Worm (Caenorhabditis elegans) whole organism, L1 larva: ENCODE data around the gene ugt-56.

Source experiments
- C16A3.4 ChIP-seq: fragments of 150-350 bp; optimal IDR thresholded peaks from 2 replicates; lab custom pipeline; 2014; ENCODE audit warnings: missing biosample characterization, missing genetic modification characterization
- aha-1 ChIP-seq: fragments of 150-350 bp; optimal IDR thresholded peaks from 2 replicates; lab custom pipeline; 2014; ENCODE audit warnings: missing biosample characterization, missing genetic modification characterization
- alr-1 ChIP-seq: fragments of 200-800 bp; sonication (Bioruptor generic); optimal IDR thresholded peaks from 2 replicates; lab custom pipeline; 2018; ENCODE audit warnings: borderline replicate concordance, mild to moderate bottlenecking, missing genetic modification characterization, missing compliant biosample characterization
- blmp-1 ChIP-seq: fragments of 150-350 bp; optimal IDR thresholded peaks from 2 replicates; lab custom pipeline; 2014; ENCODE audit warnings: missing biosample characterization, missing genetic modification characterization
- ceh-82 ChIP-seq, 3 experiments: fragments of 150-350 bp in 1 of 3; sonication (generic microtip) in 2 of 3; optimal IDR thresholded peaks; 2 replicates each; lab custom pipeline; 2014 to 2017; ENCODE audit warnings: missing biosample characterization in 3 of 3, missing genetic modification characterization in 3 of 3
- dpl-1 ChIP-seq, 3 experiments: fragments of 150-350 bp in 2 of 3; sonication (generic microtip) in 1 of 3; optimal IDR thresholded peaks; 2 replicates each; lab custom pipeline; 2014 to 2017; ENCODE audit warnings: missing biosample characterization in 3 of 3, missing genetic modification characterization in 3 of 3, missing genetic modification reagents in 3 of 3
- efl-1 ChIP-seq, 4 experiments: fragments of 150-350 bp; optimal IDR thresholded peaks in 3 of 4; peaks in 1 of 4; 1 replicate in 1 of 4; 2 replicates in 3 of 4; lab custom pipeline; 2014; ENCODE audit warnings: missing biosample characterization in 2 of 4, missing genetic modification characterization in 2 of 4, missing genetic modification reagents in 2 of 4
- elt-2 ChIP-seq: sonication (generic microtip); optimal IDR thresholded peaks from 2 replicates; lab custom pipeline; 2016; ENCODE audit warnings: missing genetic modification characterization, mild to moderate bottlenecking, inconsistent platforms, missing compliant biosample characterization, missing genetic modification reagents
- elt-3 ChIP-seq, 6 experiments: fragments of 150-350 bp in 1 of 6; sonication (generic microtip); optimal IDR thresholded peaks; 2 replicates each; lab custom pipeline; 2017 to 2018; ENCODE audit warnings: missing biosample characterization in 6 of 6, missing genetic modification characterization in 6 of 6, inconsistent platforms in 1 of 6
- ets-5 ChIP-seq: fragments of 200-800 bp; sonication (Bioruptor generic); IDR thresholded peaks from 2 replicates; pipeline ENCODE4 v1.3.6; 2022; ENCODE audit warnings: missing genetic modification characterization, missing compliant biosample characterization
- fkh-10 ChIP-seq: sonication (generic microtip); optimal IDR thresholded peaks from 2 replicates; lab custom pipeline; 2017; ENCODE audit warnings: missing biosample characterization, missing genetic modification reagents, missing genetic modification characterization
- fos-1 ChIP-seq: fragments of 150-350 bp; optimal IDR thresholded peaks from 2 replicates; lab custom pipeline; 2014; ENCODE audit warnings: missing biosample characterization, missing genetic modification characterization
- hlh-4 ChIP-seq: sonication (generic microtip); optimal IDR thresholded peaks from 2 replicates; lab custom pipeline; 2016; ENCODE audit warnings: mild to moderate bottlenecking, missing genetic modification characterization, missing compliant biosample characterization
- irx-1 ChIP-seq: sonication (generic microtip); optimal IDR thresholded peaks from 2 replicates; lab custom pipeline; 2016; ENCODE audit warnings: missing genetic modification characterization, missing compliant biosample characterization
- lin-13 ChIP-seq: fragments of 150-350 bp; optimal IDR thresholded peaks from 2 replicates; lab custom pipeline; 2014; ENCODE audit warnings: missing biosample characterization, missing genetic modification reagents, missing genetic modification characterization
- lin-14 ChIP-seq: fragments of 200-800 bp; sonication (Bioruptor generic); optimal IDR thresholded peaks from 2 replicates; lab custom pipeline; 2018; ENCODE audit warnings: mild to moderate bottlenecking, missing genetic modification characterization, moderate library complexity, missing compliant biosample characterization
- lin-35 ChIP-seq, 2 experiments: fragments of 150-350 bp; optimal IDR thresholded peaks; 2 replicates each; lab custom pipeline; 2014; ENCODE audit warnings: missing biosample characterization in 2 of 2, missing genetic modification characterization in 2 of 2, missing genetic modification reagents in 2 of 2
- lir-3 ChIP-seq: sonication (generic microtip); optimal IDR thresholded peaks from 2 replicates; lab custom pipeline; 2016; ENCODE audit warnings: mild to moderate bottlenecking, missing genetic modification characterization, moderate library complexity, missing compliant biosample characterization; ENCODE audit not compliant: poor library complexity
- lsy-2 ChIP-seq, 2 experiments: fragments of 150-350 bp; optimal IDR thresholded peaks; 2 replicates each; lab custom pipeline; 2014; ENCODE audit warnings: missing biosample characterization in 2 of 2, missing genetic modification characterization in 2 of 2
- mdl-1 ChIP-seq, 2 experiments: fragments of 150-350 bp; optimal IDR thresholded peaks; 2 replicates each; lab custom pipeline; 2014 to 2017; ENCODE audit warnings: missing biosample characterization in 2 of 2, missing genetic modification characterization in 2 of 2, inconsistent platforms in 1 of 2
- mep-1 ChIP-seq: fragments of 150-350 bp; optimal IDR thresholded peaks from 2 replicates; lab custom pipeline; 2014; ENCODE audit warnings: missing biosample characterization, missing genetic modification characterization
- nhr-11 ChIP-seq: fragments of 150-350 bp; optimal IDR thresholded peaks from 2 replicates; lab custom pipeline; 2014; ENCODE audit warnings: missing biosample characterization, missing genetic modification characterization
- nhr-12 ChIP-seq: sonication (generic microtip); optimal IDR thresholded peaks from 2 replicates; lab custom pipeline; 2017; ENCODE audit warnings: missing biosample characterization, missing genetic modification characterization
- nhr-19 ChIP-seq: fragments of 200-800 bp; sonication (Bioruptor generic); conservative IDR thresholded peaks from 2 replicates; pipeline ENCODE4 v1.3.6; 2022; ENCODE audit warnings: missing genetic modification characterization, missing compliant biosample characterization
- nhr-20 ChIP-seq: sonication (generic microtip); optimal IDR thresholded peaks from 2 replicates; lab custom pipeline; 2016; ENCODE audit warnings: mild to moderate bottlenecking, missing genetic modification characterization, missing compliant biosample characterization
- nhr-71 ChIP-seq: sonication (generic microtip); optimal IDR thresholded peaks from 2 replicates; lab custom pipeline; 2016; ENCODE audit warnings: mild to moderate bottlenecking, missing genetic modification characterization, moderate library complexity, missing compliant biosample characterization
- nhr-85 ChIP-seq: sonication (generic microtip); peaks from one replicate; lab custom pipeline; 2016; ENCODE audit warnings: missing genetic modification characterization, inconsistent platforms, missing compliant biosample characterization
- nhr-90 ChIP-seq: sonication (generic microtip); optimal IDR thresholded peaks from 2 replicates; lab custom pipeline; 2016; ENCODE audit warnings: mild to moderate bottlenecking, missing genetic modification characterization, missing compliant biosample characterization; ENCODE audit not compliant: poor library complexity
- pax-3 ChIP-seq: fragments of 200-800 bp; sonication (Bioruptor generic); optimal IDR thresholded peaks from 2 replicates; lab custom pipeline; 2018; ENCODE audit warnings: mild to moderate bottlenecking, missing genetic modification characterization, moderate library complexity, missing compliant biosample characterization
- snu-23 ChIP-seq: sonication (generic microtip); optimal IDR thresholded peaks from 2 replicates; lab custom pipeline; 2016; ENCODE audit warnings: missing genetic modification characterization, missing compliant biosample characterization
- sup-37 ChIP-seq: fragments of 200-800 bp; sonication (Bioruptor generic); optimal IDR thresholded peaks from 2 replicates; lab custom pipeline; 2018; ENCODE audit warnings: mild to moderate bottlenecking, missing genetic modification characterization, missing compliant biosample characterization
- tbx-2 ChIP-seq: sonication (generic microtip); optimal IDR thresholded peaks from 2 replicates; lab custom pipeline; 2016; ENCODE audit warnings: missing genetic modification characterization, missing compliant biosample characterization
- unc-130 ChIP-seq: fragments of 150-350 bp; optimal IDR thresholded peaks from 2 replicates; lab custom pipeline; 2017; ENCODE audit warnings: missing biosample characterization, missing genetic modification characterization, inconsistent platforms
- unc-62 ChIP-seq: fragments of 150-350 bp; optimal IDR thresholded peaks from 2 replicates; lab custom pipeline; 2014; ENCODE audit warnings: missing biosample characterization, missing genetic modification reagents, missing genetic modification characterization
- vab-15 ChIP-seq: sonication (generic microtip); optimal IDR thresholded peaks from 2 replicates; lab custom pipeline; 2017; ENCODE audit warnings: missing genotype, mild to moderate bottlenecking, missing genetic modification characterization, missing compliant biosample characterization
- zag-1 ChIP-seq: fragments of 150-350 bp; optimal IDR thresholded peaks from 2 replicates; lab custom pipeline; 2014; ENCODE audit warnings: missing biosample characterization, missing genetic modification characterization
- zip-4 ChIP-seq: fragments of 200-800 bp; sonication (Bioruptor generic); optimal IDR thresholded peaks from 2 replicates; lab custom pipeline; 2018; ENCODE audit warnings: mild to moderate bottlenecking, missing genetic modification characterization, moderate library complexity, missing compliant biosample characterization

The ugt-56 gene

DNA sequence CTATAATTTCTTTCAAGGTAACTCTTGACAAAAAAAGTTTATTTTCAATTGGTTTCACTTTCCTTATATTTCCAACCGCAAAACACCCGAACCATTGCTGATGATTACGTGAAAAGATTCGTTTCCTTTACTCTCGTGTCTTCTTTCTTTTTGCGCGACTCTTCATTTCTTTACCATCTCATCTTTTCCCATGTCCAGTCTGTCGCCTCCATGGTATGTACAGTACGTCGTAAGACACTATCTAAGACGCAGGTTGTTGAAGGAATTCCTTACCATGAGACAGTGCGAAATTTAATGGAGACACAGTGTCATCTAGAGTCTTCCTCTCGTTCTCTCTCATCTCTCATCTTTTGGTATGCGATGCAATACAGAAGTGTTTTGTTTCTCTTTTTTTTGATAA lies 41.4 kb downstream of the ugt-56 start (continued):
- TF ChIP-seq lin-35 (GFP tag; optimal IDR thresholded peaks at IDR 0.05; lab: Kevin White, UChicago) = peak; percentile 16 to 85
- peak; percentile 50 for TF ChIP-seq lin-13 (GFP tag; lab: Kevin White, UChicago)
- no peak for TF ChIP-seq nhr-12 (tag; lab: Kevin White, UChicago)
- no peak for TF ChIP-seq unc-62 (GFP tag; lab: Kevin White, UChicago)
- TF ChIP-seq alr-1 (tag; lab: Kevin White, UChicago) = no peak
- no peak for TF ChIP-seq ets-5 (GFP tag; lab: Robert Waterston, UW)
- peak; percentile 63 for TF ChIP-seq nhr-19 (GFP tag; lab: Robert Waterston, UW)

ce11 chrV:12300780-12301460 lies 42.1 kb downstream of the ugt-56 start:
- TF ChIP-seq elt-2 (peak; percentile 62), C16A3.4 (no peak), dpl-1 (GFP tag; optimal IDR thresholded peaks at IDR 0.05; lab: Kevin White, UChicago) (peak in 1 of 3 experiments; percentile 31), zag-1 (no peak), aha-1 (tag; lab: Kevin White, UChicago) (no peak), nhr-11 (tag; lab: Kevin White, UChicago) (no peak), hlh-4 (tag; lab: Kevin White, UChicago) (no peak), blmp-1 (tag; lab: Kevin White, UChicago) (peak; percentile 24), pax-3 (tag; lab: Kevin White, UChicago) (peak; percentile 11), lin-14 (peak; percentile 67), snu-23 (GFP tag; lab: Kevin White, UChicago) (peak; percentile 60), lsy-2 (tag; optimal IDR thresholded peaks at IDR 0.05; lab: Kevin White, UChicago) (peak; percentile 24 to 53), nhr-20 (tag; lab: Kevin White, UChicago) (peak; percentile 52), tbx-2 (tag; lab: Kevin White, UChicago) (peak; percentile 50), vab-15 (tag; lab: Kevin White, UChicago) (peak; percentile 92), unc-130 (tag; lab: Kevin White, UChicago) (peak; percentile 62), elt-3 (tag; optimal IDR thresholded peaks at IDR 0.05; lab: Kevin White, UChicago) (peak in 2 of 6 experiments; percentile 19 to 37), lin-35 (GFP tag; optimal IDR thresholded peaks at IDR 0.05; lab: Kevin White, UChicago) (peak in 1 of 2 experiments; percentile 60), fkh-10 (GFP tag; lab: Kevin White, UChicago) (no peak), nhr-85 (tag; lab: Kevin White, UChicago) (peak; percentile 95), nhr-90 (peak; percentile 57), efl-1 (optimal IDR thresholded peaks at IDR 0.05; lab: Kevin White, UChicago) (no peak), efl-1 (GFP tag; optimal IDR thresholded peaks at IDR 0.05 in 1 of 2; lab: Kevin White, UChicago) (peak in 1 of 2 experiments; percentile 89), nhr-71 (peak; percentile 61), nhr-19 (GFP tag; lab: Robert Waterston, UW) (peak; percentile 22; the same call in 1 of the 2 replicates), mep-1 (tag; lab: Kevin White, UChicago) (peak; percentile 43), irx-1 (peak; percentile 77), mdl-1 (tag; optimal IDR thresholded peaks at IDR 0.05; lab: Kevin White, UChicago) (peak in 1 of 2 experiments; percentile 36), sup-37 (no peak), lir-3 (tag; lab: Kevin White, UChicago) (peak; percentile 34)

DNA sequence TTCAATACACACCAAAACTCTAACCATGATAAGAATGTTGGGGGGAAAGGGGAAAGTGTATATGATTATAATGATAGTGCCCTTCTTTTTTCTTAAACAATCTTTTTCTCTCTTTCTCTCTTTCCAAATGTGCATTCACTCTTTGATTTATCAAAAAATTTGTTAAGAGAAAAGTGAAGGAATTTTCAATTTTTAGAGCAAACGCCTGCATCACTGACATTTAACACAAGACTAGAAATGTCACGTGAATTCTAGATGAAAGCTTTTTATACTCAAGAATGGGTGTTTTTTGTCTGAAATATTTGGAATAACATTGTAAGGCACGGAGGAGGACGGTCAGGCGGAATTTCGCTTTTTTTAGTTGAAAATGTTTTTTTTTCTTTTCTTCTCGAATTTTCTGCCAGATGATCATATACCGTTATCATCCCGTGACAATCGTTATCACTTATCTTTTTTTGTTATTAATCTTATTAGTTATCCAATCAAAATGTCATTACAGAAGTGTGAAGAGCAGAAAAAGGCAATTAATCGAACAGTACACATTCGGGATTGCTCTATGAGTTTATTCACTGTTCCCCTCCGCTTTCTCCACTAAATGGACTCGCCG lies 43.3 kb downstream of the ugt-56 start, which contains the start of the genes frm-7 and F55C5.17:
Gene frm-7, plus strand, starts transcription at position 500 of the 607 bp plus-strand sequence.
Gene F55C5.17, plus strand, starts transcription at position 557 of the 607 bp plus-strand sequence.
- TF ChIP-seq vab-15 (tag; lab: Kevin White, UChicago) (no peak), elt-3 (tag; optimal IDR thresholded peaks at IDR 0.05; lab: Kevin White, UChicago) (peak in 1 of 6 experiments; percentile 10), nhr-90 (peak; percentile 40), elt-2 (peak; percentile 72), alr-1 (tag; lab: Kevin White, UChicago) (no peak), sup-37 (no peak), ceh-82 (tag; optimal IDR thresholded peaks at IDR 0.05; lab: Kevin White, UChicago) (no peak), efl-1 (optimal IDR thresholded peaks at IDR 0.05; lab: Kevin White, UChicago) (no peak), efl-1 (GFP tag; optimal IDR thresholded peaks at IDR 0.05 in 1 of 2; lab: Kevin White, UChicago) (peak in 1 of 2 experiments; percentile 90), fos-1 (tag; lab: Kevin White, UChicago) (no peak), lin-14 (peak; percentile 25), lin-35 (GFP tag; optimal IDR thresholded peaks at IDR 0.05; lab: Kevin White, UChicago) (peak in 1 of 2 experiments; percentile 25), zip-4 (no peak), nhr-71 (peak; percentile 43)
